Fruit fly (Drosophila melanogaster) whole organism, embryonic: ENCODE results near the gene CG11617.

Experiments
- Adf1 ChIP-seq: fragments of 200-800 bp; sonication (Bioruptor generic); IDR thresholded peaks from 2 replicates; pipeline ENCODE4 v1.3.6; 2022; ENCODE audit warnings: missing biosample characterization, missing genetic modification characterization
- Atf-2 ChIP-seq: fragments of 200-800 bp; sonication (Bioruptor generic); optimal IDR thresholded peaks from 2 replicates; lab custom pipeline; 2016; ENCODE audit warnings: missing biosample characterization, missing genetic modification characterization
- CG11560 ChIP-seq: fragments of 200-800 bp; sonication (Bioruptor generic); IDR thresholded peaks from 3 replicates; pipeline ENCODE4 v1.3.6; 2022; ENCODE audit warnings: missing biosample characterization, missing genetic modification characterization
- CG12155 ChIP-seq: fragments of 200-800 bp; sonication (Bioruptor generic); optimal IDR thresholded peaks from 3 replicates; lab custom pipeline; 2016; ENCODE audit warnings: missing biosample characterization, missing genetic modification characterization
- CG12299 ChIP-seq: fragments of 200-800 bp; sonication (Bioruptor generic); optimal IDR thresholded peaks from 2 replicates; lab custom pipeline; 2018; ENCODE audit warnings: missing biosample characterization, mild to moderate bottlenecking, missing genetic modification characterization
- CG13123 ChIP-seq: fragments of 200-800 bp; sonication (Bioruptor generic); optimal IDR thresholded peaks from 2 replicates; lab custom pipeline; 2016; ENCODE audit warnings: missing biosample characterization, missing genetic modification characterization
- CG13296 ChIP-seq: fragments of 200-800 bp; sonication (Bioruptor generic); optimal IDR thresholded peaks from 3 replicates; lab custom pipeline; 2018; ENCODE audit warnings: missing biosample characterization, mild to moderate bottlenecking, missing genetic modification characterization
- CG14050 ChIP-seq: fragments of 200-800 bp; sonication (Bioruptor generic); IDR thresholded peaks from 3 replicates; pipeline ENCODE4 v1.3.6; 2022; ENCODE audit warnings: missing biosample characterization, missing genetic modification characterization
- CG14860 ChIP-seq: fragments of 200-800 bp; sonication (Bioruptor generic); IDR thresholded peaks from 3 replicates; pipeline ENCODE4 v1.3.6; 2022; ENCODE audit warnings: missing biosample characterization, missing genetic modification characterization; ENCODE audit not compliant: partially characterized antibody
- CG15514 ChIP-seq: fragments of 200-800 bp; sonication (Bioruptor generic); optimal IDR thresholded peaks from 3 replicates; lab custom pipeline; 2017; ENCODE audit warnings: missing biosample characterization, missing genetic modification characterization, mild to moderate bottlenecking, moderate library complexity, missing genetic modification reagents
- CG17328 ChIP-seq: fragments of 200-800 bp; sonication (Bioruptor generic); IDR thresholded peaks from 2 replicates; pipeline ENCODE4 v1.3.6; 2022; ENCODE audit warnings: missing biosample characterization, missing genetic modification characterization
- CG1792 ChIP-seq: fragments of 200-800 bp; sonication (Bioruptor generic); optimal IDR thresholded peaks from 2 replicates; lab custom pipeline; 2016; ENCODE audit warnings: missing biosample characterization, missing genetic modification characterization
- CG2202 ChIP-seq: fragments of 200-800 bp; sonication (Bioruptor generic); optimal IDR thresholded peaks from 2 replicates; lab custom pipeline; 2018; ENCODE audit warnings: missing biosample characterization, mild to moderate bottlenecking, missing genetic modification characterization
- CG30020 ChIP-seq: fragments of 200-800 bp; optimal IDR thresholded peaks from 2 replicates; lab custom pipeline; 2019; ENCODE audit warnings: missing biosample characterization, mild to moderate bottlenecking, missing genetic modification characterization, moderate library complexity
- CG30403 ChIP-seq: fragments of 200-800 bp; sonication (Bioruptor generic); optimal IDR thresholded peaks from 3 replicates; lab custom pipeline; 2016; ENCODE audit warnings: missing biosample characterization, missing genetic modification characterization
- CG3065 ChIP-seq: fragments of 200-800 bp; sonication (Bioruptor generic); optimal IDR thresholded peaks from 2 replicates; lab custom pipeline; 2016; ENCODE audit warnings: missing biosample characterization, missing genetic modification characterization
- CG31388 ChIP-seq: fragments of 200-800 bp; sonication (Bioruptor generic); optimal IDR thresholded peaks from 2 replicates; lab custom pipeline; 2016; ENCODE audit warnings: missing biosample characterization, missing genetic modification characterization
- CG3163 ChIP-seq: fragments of 200-800 bp; sonication (Bioruptor generic); optimal IDR thresholded peaks from 3 replicates; lab custom pipeline; 2016; ENCODE audit warnings: missing biosample characterization, missing genetic modification characterization
- CG6791 ChIP-seq: fragments of 200-800 bp; sonication (Bioruptor generic); IDR thresholded peaks from 3 replicates; pipeline ENCODE4 v1.3.6; 2022; ENCODE audit warnings: missing biosample characterization, missing genetic modification characterization; ENCODE audit not compliant: partially characterized antibody
- CG7372 ChIP-seq: fragments of 200-800 bp; sonication (Bioruptor generic); IDR thresholded peaks from 2 replicates; pipeline ENCODE4 v1.3.6; 2022; ENCODE audit warnings: missing biosample characterization, missing genetic modification characterization
- CG7786 ChIP-seq: fragments of 200-800 bp; sonication (Bioruptor generic); optimal IDR thresholded peaks from 2 replicates; lab custom pipeline; 2016; ENCODE audit warnings: missing biosample characterization, missing genetic modification characterization
- CG7928 ChIP-seq: fragments of 200-800 bp; sonication (Bioruptor generic); optimal IDR thresholded peaks from 2 replicates; lab custom pipeline; 2017; ENCODE audit warnings: missing biosample characterization, mild to moderate bottlenecking, missing genetic modification characterization
- CG8765 ChIP-seq: fragments of 200-800 bp; sonication (Bioruptor generic); IDR thresholded peaks from 2 replicates; pipeline ENCODE4 v1.3.6; 2022; ENCODE audit warnings: missing biosample characterization, missing genetic modification characterization
- CG9215 ChIP-seq: fragments of 200-800 bp; sonication (Bioruptor generic); IDR thresholded peaks from 2 replicates; pipeline ENCODE4 v1.3.6; 2022; ENCODE audit warnings: missing biosample characterization, missing genetic modification characterization
- CG9437 ChIP-seq: fragments of 200-800 bp; sonication (Bioruptor generic); optimal IDR thresholded peaks from 2 replicates; lab custom pipeline; 2018; ENCODE audit warnings: missing biosample characterization, mild to moderate bottlenecking, missing genetic modification characterization
- CHES-1-like ChIP-seq: fragments of 200-800 bp; sonication (Bioruptor generic); optimal IDR thresholded peaks from 2 replicates; lab custom pipeline; 2016; ENCODE audit warnings: missing biosample characterization, missing genetic modification characterization
- CkIIα-i1 ChIP-seq: fragments of 200-800 bp; sonication (Bioruptor generic); IDR thresholded peaks from 2 replicates; pipeline ENCODE4 v1.3.6; 2022; ENCODE audit warnings: missing biosample characterization, missing genetic modification characterization
- Dfd ChIP-seq, 2 experiments: fragments of >200 bp; optimal IDR thresholded peaks; 2 replicates each; lab custom pipeline; 2017; ENCODE audit warnings: missing biosample characterization in 2 of 2, missing genetic modification characterization in 2 of 2
- Dip2 ChIP-seq: fragments of 200-800 bp; sonication (Bioruptor generic); IDR thresholded peaks from 2 replicates; pipeline ENCODE4 v1.3.6; 2022; ENCODE audit warnings: missing biosample characterization, missing genetic modification characterization
- E2f2 ChIP-seq: fragments of 200-800 bp; sonication (Bioruptor generic); IDR thresholded peaks from 2 replicates; pipeline ENCODE4 v1.3.6; 2022; ENCODE audit warnings: missing biosample characterization, missing genetic modification characterization
- GATAe ChIP-seq: fragments of 200-800 bp; sonication (Bioruptor generic); conservative IDR thresholded peaks from 2 replicates; pipeline ENCODE4 v1.3.6; 2022; ENCODE audit warnings: missing biosample characterization, missing genetic modification characterization
- Hmr ChIP-seq: fragments of 200-800 bp; sonication (Bioruptor generic); optimal IDR thresholded peaks from 3 replicates; lab custom pipeline; 2017; ENCODE audit warnings: mild to moderate bottlenecking, missing biosample characterization, missing genetic modification reagents, missing genetic modification characterization
- Pdp1 ChIP-seq, 2 experiments: fragments of 200-800 bp; sonication (Bioruptor generic); optimal IDR thresholded peaks; 3 replicates each; lab custom pipeline; 2016; ENCODE audit warnings: missing biosample characterization in 2 of 2, missing genetic modification characterization in 2 of 2, mild to moderate bottlenecking in 1 of 2, moderate library complexity in 1 of 2
- Rx ChIP-seq: fragments of 200-800 bp; sonication (Bioruptor generic); IDR thresholded peaks from 2 replicates; pipeline ENCODE4 v1.3.6; 2022; ENCODE audit warnings: missing biosample characterization, missing genetic modification characterization
- Tbp ChIP-seq: fragments of >200 bp; optimal IDR thresholded peaks from 2 replicates; lab custom pipeline; 2018; ENCODE audit warnings: missing biosample characterization, missing genetic modification characterization
- Xrp1 ChIP-seq: fragments of 200-800 bp; sonication (Bioruptor generic); IDR thresholded peaks from 2 replicates; pipeline ENCODE4 v1.3.6; 2022; ENCODE audit warnings: missing biosample characterization, missing genetic modification characterization
- YL-1 ChIP-seq: fragments of 200-800 bp; sonication (Bioruptor generic); optimal IDR thresholded peaks from 3 replicates; lab custom pipeline; 2017; ENCODE audit warnings: missing biosample characterization, mild to moderate bottlenecking, missing genetic modification characterization
- ase ChIP-seq: fragments of 200-800 bp; sonication (Bioruptor generic); IDR thresholded peaks from 3 replicates; pipeline ENCODE4 v1.3.6; 2022; ENCODE audit warnings: missing biosample characterization, missing genetic modification characterization
- croc ChIP-seq: fragments of 200-800 bp; sonication (Bioruptor generic); conservative IDR thresholded peaks from 3 replicates; pipeline ENCODE4 v1.3.6; 2022; ENCODE audit warnings: missing biosample characterization, missing genetic modification characterization
- ems ChIP-seq: fragments of 200-800 bp; sonication (Bioruptor generic); optimal IDR thresholded peaks from 3 replicates; lab custom pipeline; 2016; ENCODE audit warnings: missing biosample characterization, missing genetic modification characterization
- en ChIP-seq: fragments of 200-800 bp; sonication (Bioruptor generic); optimal IDR thresholded peaks from 2 replicates; lab custom pipeline; 2016; ENCODE audit warnings: missing biosample characterization, missing genetic modification characterization
- fru ChIP-seq: fragments of >200 bp; optimal IDR thresholded peaks from 2 replicates; lab custom pipeline; 2017
- ham ChIP-seq: fragments of 200-800 bp; sonication (Bioruptor generic); IDR thresholded peaks from 2 replicates; pipeline ENCODE4 v1.3.6; 2022; ENCODE audit warnings: missing biosample characterization, missing genetic modification characterization
- jigr1 ChIP-seq: fragments of 200-800 bp; sonication (Bioruptor generic); IDR thresholded peaks from 3 replicates; pipeline ENCODE4 v1.3.6; 2022; ENCODE audit warnings: missing biosample characterization, missing genetic modification characterization
- p53 ChIP-seq: fragments of 200-800 bp; sonication (Bioruptor generic); optimal IDR thresholded peaks from 2 replicates; lab custom pipeline; 2016; ENCODE audit warnings: missing biosample characterization, missing genetic modification characterization
- phol ChIP-seq: fragments of 200-800 bp; sonication (Bioruptor generic); optimal IDR thresholded peaks from 3 replicates; lab custom pipeline; 2018; ENCODE audit warnings: missing biosample characterization, mild to moderate bottlenecking, missing genetic modification characterization, moderate library complexity
- pnt ChIP-seq: fragments of 200-800 bp; sonication (Bioruptor generic); optimal IDR thresholded peaks from 3 replicates; lab custom pipeline; 2016; ENCODE audit warnings: missing biosample characterization, missing genetic modification characterization
- slbo ChIP-seq: fragments of 200-800 bp; sonication (Bioruptor generic); IDR thresholded peaks from 2 replicates; pipeline ENCODE4 v1.3.6; 2022; ENCODE audit warnings: missing biosample characterization, missing genetic modification characterization
- ssp ChIP-seq: fragments of 200-800 bp; sonication (Bioruptor generic); IDR thresholded peaks from 2 replicates; pipeline ENCODE4 v1.3.6; 2022; ENCODE audit warnings: missing biosample characterization, missing genetic modification characterization
- tin ChIP-seq: fragments of 200-800 bp; sonication (Bioruptor generic); optimal IDR thresholded peaks from 3 replicates; lab custom pipeline; 2016; ENCODE audit warnings: missing biosample characterization, missing genetic modification characterization
- twi ChIP-seq: fragments of 200-800 bp; optimal IDR thresholded peaks from 2 replicates; lab custom pipeline; 2019; ENCODE audit warnings: missing biosample characterization, mild to moderate bottlenecking, missing genetic modification characterization, moderate library complexity
- zf30C ChIP-seq: fragments of 200-800 bp; sonication (Bioruptor generic); optimal IDR thresholded peaks from 3 replicates; lab custom pipeline; 2018; ENCODE audit warnings: missing biosample characterization, mild to moderate bottlenecking, missing genetic modification characterization

Gene CG11617

dm6 chr2L:250507-251215, 43.6 kb upstream of the CG11617 start, which contains the start of gene kis (continued):
- no peak for TF ChIP-seq CG14050 (GFP tag; lab: Robert Waterston, UW)
- peak; percentile 51 for TF ChIP-seq E2f2 (GFP tag; lab: Robert Waterston, UW)
- TF ChIP-seq twi (tag; lab: Kevin White, UChicago): peak; percentile 12
- TF ChIP-seq CG7928 (GFP tag; lab: Kevin White, UChicago): no peak
- no peak for TF ChIP-seq Atf-2 (GFP tag; lab: Kevin White, UChicago)
- TF ChIP-seq CG8765: no peak
- no peak for TF ChIP-seq CG3065 (GFP tag; lab: Kevin White, UChicago)
- no peak for TF ChIP-seq jigr1 (GFP tag; lab: Robert Waterston, UW)
- TF ChIP-seq CG9437 (GFP tag; lab: Kevin White, UChicago): peak; percentile 100
- no peak for TF ChIP-seq ems (GFP tag; lab: Kevin White, UChicago)
- peak; percentile 16 for TF ChIP-seq CG1792
- no peak for TF ChIP-seq fru (lab: Kevin White, UChicago)
- no peak for TF ChIP-seq CkIIα-i1 (GFP tag; lab: Robert Waterston, UW)
- TF ChIP-seq en (GFP tag; lab: Kevin White, UChicago): no peak
- no peak for TF ChIP-seq CG7786 (GFP tag; lab: Kevin White, UChicago)
- peak; percentile 54 for TF ChIP-seq CG30403 (GFP tag; lab: Kevin White, UChicago)
- TF ChIP-seq croc: no peak
- peak; percentile 61 for TF ChIP-seq slbo (GFP tag; lab: Robert Waterston, UW)
- TF ChIP-seq Tbp: no peak
- no peak for TF ChIP-seq CG2202 (tag; lab: Kevin White, UChicago)
- TF ChIP-seq CG31388 (GFP tag; lab: Kevin White, UChicago): no peak
- TF ChIP-seq zf30C (GFP tag; lab: Kevin White, UChicago): no peak
- TF ChIP-seq CG30020 (tag; lab: Kevin White, UChicago): peak; percentile 63
- peak; percentile 93 for TF ChIP-seq CG6791
- no peak for TF ChIP-seq p53 (GFP tag; lab: Kevin White, UChicago)
- TF ChIP-seq Dip2 (GFP tag; lab: Robert Waterston, UW): no peak
- no peak; the same call in 2 of the 3 replicates for TF ChIP-seq CG11560
- no peak for TF ChIP-seq CG17328 (GFP tag; lab: Robert Waterston, UW)
- peak; percentile 63 for TF ChIP-seq CG12155 (GFP tag; lab: Kevin White, UChicago)
- no peak for TF ChIP-seq CG13123 (GFP tag; lab: Kevin White, UChicago)
- peak; percentile 43 for TF ChIP-seq CG3163 (GFP tag; lab: Kevin White, UChicago)
- TF ChIP-seq tin (GFP tag; lab: Kevin White, UChicago): peak; percentile 40
- TF ChIP-seq pnt (GFP tag; lab: Kevin White, UChicago): no peak
- no peak; the same call in 1 of the 2 replicates for TF ChIP-seq Xrp1
- TF ChIP-seq phol: peak; percentile 99
- TF ChIP-seq CG15514 (GFP tag; lab: Kevin White, UChicago): peak; percentile 68
- no peak for TF ChIP-seq CG7372
- peak; percentile 94 for TF ChIP-seq CG14860
- no peak for TF ChIP-seq Rx (GFP tag; lab: Robert Waterston, UW)
- no peak for TF ChIP-seq GATAe
- TF ChIP-seq Hmr: peak; percentile 66
- no peak for TF ChIP-seq ase (GFP tag; lab: Robert Waterston, UW)
- peak; percentile 76 for TF ChIP-seq CHES-1-like
- peak; percentile 41 for TF ChIP-seq Adf1 (GFP tag; lab: Robert Waterston, UW)
- TF ChIP-seq YL-1: peak; percentile 88
- no peak for TF ChIP-seq Dfd (GFP tag; optimal IDR thresholded peaks at IDR 0.05; lab: Kevin White, UChicago)
- TF ChIP-seq ham (GFP tag; lab: Robert Waterston, UW): no peak
- no peak for TF ChIP-seq ssp (GFP tag; lab: Robert Waterston, UW)
- TF ChIP-seq Pdp1 (GFP tag; optimal IDR thresholded peaks at IDR 0.05; lab: Kevin White, UChicago): peak; percentile 42 to 66
- peak; percentile 30 for TF ChIP-seq CG13296 (GFP tag; lab: Kevin White, UChicago)
- TF ChIP-seq CG12299 (tag; lab: Kevin White, UChicago): peak; percentile 40
- peak; percentile 34; the same call in 1 of the 2 replicates for TF ChIP-seq CG9215 (GFP tag; lab: Robert Waterston, UW)
